Fruit fly (Drosophila melanogaster) whole organism, wandering third instar larva: ENCODE measurements around the gene CG9632.

Experiments
- Dif ChIP-seq: fragments of 200-275, 200-300 bp; sonication (Bioruptor generic); optimal IDR thresholded peaks from 2 replicates; lab custom pipeline; 2018; ENCODE audit warnings: missing biosample characterization, missing genetic modification characterization; ENCODE audit not compliant: partially characterized antibody
- lola ChIP-seq: fragments of >200 bp; optimal IDR thresholded peaks from 2 replicates; lab custom pipeline; 2017; ENCODE audit warnings: missing biosample characterization, missing genetic modification characterization

dm6 chr3R:15875611-15876010 is 15.6 kb downstream of the CG9632 start, which contains the start of gene CG31183:
- no peak for TF ChIP-seq Dif (GFP tag; lab: Kevin White, UChicago)
- no peak for TF ChIP-seq lola (GFP tag; lab: Kevin White, UChicago)
